Fruit fly (Drosophila melanogaster): ENCODE measurements around the gene CG5708.

The CG5708 gene

DNA sequence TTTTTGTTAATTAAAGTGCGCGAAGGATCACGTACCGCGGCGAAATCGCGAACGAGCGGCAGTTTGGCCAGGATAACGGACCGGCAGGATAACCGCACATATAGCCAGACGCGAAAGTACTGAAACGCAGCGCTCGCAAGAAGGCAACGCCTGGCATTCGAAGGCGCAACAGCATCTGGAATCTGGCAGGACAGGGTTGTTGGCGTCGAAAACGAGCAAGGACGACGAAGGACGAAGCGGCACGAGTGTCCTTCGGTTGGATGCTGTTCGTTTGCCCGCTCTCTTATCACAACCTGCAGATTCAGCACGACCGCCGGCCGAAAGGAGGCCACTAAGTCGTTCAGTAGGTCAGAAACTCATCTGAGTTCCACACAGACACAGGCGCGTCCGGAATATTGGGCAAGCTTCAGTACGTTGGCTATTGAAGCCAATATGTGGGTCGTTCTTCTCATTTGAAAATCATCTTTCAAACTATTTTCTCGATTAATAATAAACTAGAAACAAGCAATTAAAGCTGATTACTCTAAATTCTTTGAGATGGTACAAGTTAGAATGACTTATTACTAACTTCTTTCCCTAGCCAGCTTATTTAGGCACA, 46.3 kb downstream of the CG5708 start, which contains the start of gene CG44153:
Gene CG44153 (minus strand): TSS at position 75 of the 598 bp plus-strand sequence.
- TF ChIP-seq NfI (GFP tag; optimal IDR thresholded peaks at IDR 0.05) (no peak), zfh2 (GFP tag; optimal IDR thresholded peaks at IDR 0.05) (no peak), Dip3 (GFP tag; optimal IDR thresholded peaks at IDR 0.05) (no peak), CG6791 (GFP tag; IDR thresholded peaks at IDR 0.05; ENCODE audit: partially characterized antibody) (0 out of 3 replicates have a peak, but pooled peaks have one; percentile 20), CG34422 (GFP tag; IDR thresholded peaks at IDR 0.05) (0 out of 3 replicates have a peak, but pooled peaks have one; percentile 31), CG17912 (GFP tag; optimal IDR thresholded peaks at IDR 0.05) (no peak), CG17328 (GFP tag; IDR thresholded peaks at IDR 0.05) (0 out of 2 replicates have a peak, but pooled peaks have one; percentile 12), CG13296 (GFP tag; optimal IDR thresholded peaks at IDR 0.05) (no peak), Blimp-1 (GFP tag; optimal IDR thresholded peaks at IDR 0.05) (no peak), Ada2b (GFP tag; IDR thresholded peaks at IDR 0.05) (no peak), CG3281 (GFP tag; optimal IDR thresholded peaks at IDR 0.05) (peak; percentile 91), CG8290 (GFP tag; optimal IDR thresholded peaks at IDR 0.05) (no peak), CG8290 (tag; optimal IDR thresholded peaks at IDR 0.05) (no peak), CG7556 (GFP tag; optimal IDR thresholded peaks at IDR 0.05) (no peak), Ets65A (GFP tag) (peak; percentile 40), Trl (optimal IDR thresholded peaks at IDR 0.05) (no peak), Trl (GFP tag; optimal IDR thresholded peaks at IDR 0.05) (no peak), eyg (GFP tag; optimal IDR thresholded peaks at IDR 0.05) (no peak), ara (GFP tag; IDR thresholded peaks at IDR 0.05) (no peak), dpn (GFP tag; optimal IDR thresholded peaks at IDR 0.05) (no peak), vnd (GFP tag; IDR thresholded peaks at IDR 0.05; ENCODE audit: partially characterized antibody) (no peak), ase (GFP tag; IDR thresholded peaks at IDR 0.05) (no peak), HLH4C (GFP tag; IDR thresholded peaks at IDR 0.05; ENCODE audit: partially characterized antibody) (no peak), gce (GFP tag; IDR thresholded peaks at IDR 0.05) (no peak), ems (GFP tag; optimal IDR thresholded peaks at IDR 0.05) (no peak), CG10209 (GFP tag; optimal IDR thresholded peaks at IDR 0.05) (no peak), CG11398 (GFP tag; optimal IDR thresholded peaks at IDR 0.05) (no peak), CG15073 (GFP tag; optimal IDR thresholded peaks at IDR 0.05) (peak; percentile 92), Deaf1 (tag; optimal IDR thresholded peaks at IDR 0.05) (peak; percentile 98), yki (optimal IDR thresholded peaks at IDR 0.05) (no peak), scrt (GFP tag; optimal IDR thresholded peaks at IDR 0.05) (peak; percentile 80), Spps (tag; optimal IDR thresholded peaks at IDR 0.05) (no peak), sens (GFP tag) (peak; percentile 3), Jarid2 (GFP tag; optimal IDR thresholded peaks at IDR 0.05) (peak; percentile 58), CG10979 (tag; optimal IDR thresholded peaks at IDR 0.05) (no peak)

Data from whole organism, embryonic.